Worm (Caenorhabditis elegans): Measurements from ENCODE around the gene psd-1.

- no peak for TF ChIP-seq zag-1 (tag; optimal IDR thresholded peaks at IDR 0.05)
- no peak for TF ChIP-seq pqm-1 (tag; optimal IDR thresholded peaks at IDR 0.05)
- TF ChIP-seq dsc-1 (tag; optimal IDR thresholded peaks at IDR 0.05): no peak
- TF ChIP-seq C34B4.2 (tag; optimal IDR thresholded peaks at IDR 0.05): no peak
- TF ChIP-seq nhr-12 (tag; optimal IDR thresholded peaks at IDR 0.05): no peak
- no peak for TF ChIP-seq nhr-28 (tag; optimal IDR thresholded peaks at IDR 0.05)
These were observed 46.8 kb upstream of the psd-1 start for ce11 chrIII:7322018-7322417.

All from whole organism, L1 larva.